Worm (Caenorhabditis elegans): ENCODE measurements around the gene F56C3.3.

DNA sequence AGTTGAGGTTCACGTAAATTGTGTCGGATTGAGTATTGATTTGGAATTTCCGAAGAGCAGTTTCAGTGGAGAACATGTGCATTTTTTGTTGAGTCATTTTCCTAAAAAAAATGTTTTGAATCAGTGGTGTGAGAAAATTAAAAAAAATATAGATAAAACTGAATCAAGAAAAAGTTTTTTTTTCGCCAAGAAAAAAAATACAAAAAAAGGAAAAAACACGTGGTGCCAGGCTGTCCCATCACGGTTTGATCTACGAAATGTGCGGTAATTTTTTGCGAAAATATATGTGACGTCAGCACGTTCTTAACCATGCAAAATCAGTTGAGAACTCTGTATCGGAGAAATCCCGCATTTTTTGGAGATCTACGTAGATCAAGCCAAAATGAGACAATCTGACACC is 35.7 kb upstream of the F56C3.3 start, which contains the start of gene F56C3.9:
- TF ChIP-seq ztf-11 (tag; optimal IDR thresholded peaks at IDR 0.05) (no peak), ces-1 (GFP tag; optimal IDR thresholded peaks at IDR 0.05) (no peak), elt-2 (tag; optimal IDR thresholded peaks at IDR 0.05) (no peak), lin-15B (tag; optimal IDR thresholded peaks at IDR 0.05) (no peak), nhr-12 (tag; optimal IDR thresholded peaks at IDR 0.05) (no peak), tlp-1 (tag; optimal IDR thresholded peaks at IDR 0.05) (no peak)
